Worm (Caenorhabditis elegans) whole organism, L4 larva: Measurements from ENCODE around the gene phat-7.

Experiments
- T20F7.1 ChIP-seq: fragments of 200-800 bp; sonication (Bioruptor generic); optimal IDR thresholded peaks from 2 replicates; lab custom pipeline; 2018; ENCODE audit warnings: mild to moderate bottlenecking, missing genetic modification characterization, missing compliant biosample characterization
- unc-62 ChIP-seq, 3 experiments: fragments of 150-350 bp in 1 of 3; sonication (generic microtip); optimal IDR thresholded peaks in 2 of 3; peaks in 1 of 3; 1 replicate in 1 of 3; 2 replicates in 2 of 3; lab custom pipeline; 2014 to 2017; ENCODE audit warnings: missing biosample characterization in 3 of 3, missing genetic modification characterization in 3 of 3, missing genetic modification reagents in 3 of 3, missing genotype in 1 of 3

phat-7 gene

DNA sequence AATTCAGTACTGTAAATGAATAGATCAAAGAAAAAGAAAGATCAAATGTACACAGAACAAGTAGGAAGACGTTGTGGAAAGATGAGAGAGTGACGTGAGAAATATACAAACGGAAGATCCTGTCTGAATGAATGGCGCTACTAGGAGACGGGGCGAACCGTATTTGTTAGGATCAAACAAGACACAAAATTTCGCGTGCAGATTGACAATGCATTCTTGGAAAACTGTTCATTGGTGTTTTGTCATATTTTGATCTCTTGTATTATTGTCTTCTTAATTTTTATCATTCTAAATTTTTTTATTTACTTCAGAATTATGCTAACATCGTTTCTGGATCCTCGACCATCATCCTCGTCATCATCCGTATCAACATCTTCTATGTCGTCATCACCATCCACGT is 48.5 kb downstream of the phat-7 start, which contains the start of gene nhr-181:
nhr-181 (plus strand) TSS at position 301 of the 400 bp plus-strand sequence.
- TF ChIP-seq T20F7.1 (no peak), unc-62 (GFP tag; optimal IDR thresholded peaks at IDR 0.05 in 1 of 2; lab: Kevin White, UChicago) (peak in 1 of 2 experiments; percentile 27), unc-62 (tag; optimal IDR thresholded peaks at IDR 0.05; lab: Kevin White, UChicago) (no peak)
